Fruit fly (Drosophila melanogaster): Measurements from ENCODE around the gene sbm.
A peak's percentile ranks its signal among the peaks of the same experiment; 100 is the strongest.

The sbm gene

dm6 chrX:14593091-14593490 lies 9.3 kb downstream of the sbm start (continued):
- TF ChIP-seq CG13296 (GFP tag; optimal IDR thresholded peaks at IDR 0.05) (peak; percentile 2), sug (tag; optimal IDR thresholded peaks at IDR 0.05) (peak; percentile 0), Hr51 (GFP tag; optimal IDR thresholded peaks at IDR 0.05) (peak in 1 of 2 experiments; percentile 69), peb (GFP tag; IDR thresholded peaks at IDR 0.05) (no peak), cwo (GFP tag; optimal IDR thresholded peaks at IDR 0.05) (peak; percentile 10), CG7928 (GFP tag; optimal IDR thresholded peaks at IDR 0.05) (no peak), CG17361 (GFP tag; IDR thresholded peaks at IDR 0.05) (peak; percentile 48; the same call in 1 of the 3 replicates), phol (tag; optimal IDR thresholded peaks at IDR 0.05) (peak; percentile 14), gem (tag; optimal IDR thresholded peaks at IDR 0.05) (peak; percentile 63), CG17385 (GFP tag; optimal IDR thresholded peaks at IDR 0.05) (peak; percentile 22), nmo (GFP tag; optimal IDR thresholded peaks at IDR 0.05) (peak; percentile 1), CG10267 (tag; optimal IDR thresholded peaks at IDR 0.05) (no peak), Hr78 (GFP tag; optimal IDR thresholded peaks at IDR 0.05) (no peak), CG6683 (GFP tag; optimal IDR thresholded peaks at IDR 0.05) (no peak), CG12659 (GFP tag; optimal IDR thresholded peaks at IDR 0.05) (peak; percentile 34), grau (tag; optimal IDR thresholded peaks at IDR 0.05) (peak; percentile 57), slbo (GFP tag; IDR thresholded peaks at IDR 0.05) (peak; percentile 17; the same call in 1 of the 2 replicates), CG2889 (GFP tag; IDR thresholded peaks at IDR 0.05) (no peak), chinmo (GFP tag; IDR thresholded peaks at IDR 0.05; ENCODE audit: partially characterized antibody) (no peak), CG11504 (tag; optimal IDR thresholded peaks at IDR 0.05) (peak; percentile 53)

dm6 chrX:14591491-14591890 lies 10.9 kb downstream of the sbm start:
- TF ChIP-seq abd-A (tag; optimal IDR thresholded peaks at IDR 0.05) (peak; percentile 14), HLH54F (GFP tag; optimal IDR thresholded peaks at IDR 0.05) (no peak), CG3065 (GFP tag; optimal IDR thresholded peaks at IDR 0.05) (no peak), CG15514 (GFP tag; optimal IDR thresholded peaks at IDR 0.05) (peak; percentile 5), amos (GFP tag; IDR thresholded peaks at IDR 0.05; ENCODE audit: partially characterized antibody) (no peak; the same call in 1 of the 2 replicates), Blimp-1 (GFP tag; optimal IDR thresholded peaks at IDR 0.05) (peak; percentile 14), gt (GFP tag; IDR thresholded peaks at IDR 0.05) (no peak), gcm2 (GFP tag; optimal IDR thresholded peaks at IDR 0.05) (no peak), zfh2 (GFP tag; optimal IDR thresholded peaks at IDR 0.05) (no peak), Dip2 (GFP tag; IDR thresholded peaks at IDR 0.05) (no peak), Hsf (GFP tag; optimal IDR thresholded peaks at IDR 0.05) (no peak), Med (GFP tag) (peak; percentile 69), CG13894 (tag; optimal IDR thresholded peaks at IDR 0.05) (peak; percentile 89), ci (GFP tag; IDR thresholded peaks at IDR 0.05) (0 out of 3 replicates have a peak, but pooled peaks have one; percentile 36), chinmo (GFP tag; IDR thresholded peaks at IDR 0.05; ENCODE audit: partially characterized antibody) (no peak), Deaf1 (tag; optimal IDR thresholded peaks at IDR 0.05) (peak; percentile 99), sens (GFP tag) (peak; percentile 29), Pdp1 (GFP tag; optimal IDR thresholded peaks at IDR 0.05) (peak in 1 of 2 experiments; percentile 7), CTCF (GFP tag; optimal IDR thresholded peaks at IDR 0.05) (no peak), CG2678 (tag; optimal IDR thresholded peaks at IDR 0.05) (no peak), CG4404 (GFP tag; IDR thresholded peaks at IDR 0.05) (no peak), sna (GFP tag; IDR thresholded peaks at IDR 0.05; ENCODE audit: partially characterized antibody) (no peak), CG10543 (GFP tag; optimal IDR thresholded peaks at IDR 0.05) (peak; percentile 41), Nf-YC (tag; optimal IDR thresholded peaks at IDR 0.05) (peak; percentile 13), sisA (GFP tag; IDR thresholded peaks at IDR 0.05) (no peak), Hr78 (GFP tag; optimal IDR thresholded peaks at IDR 0.05) (no peak), CG17361 (GFP tag; IDR thresholded peaks at IDR 0.05) (no peak), Jarid2 (GFP tag; optimal IDR thresholded peaks at IDR 0.05) (peak; percentile 23), Aef1 (GFP tag; IDR thresholded peaks at IDR 0.05) (no peak), da (GFP tag; optimal IDR thresholded peaks at IDR 0.05) (no peak), bigmax (GFP tag; optimal IDR thresholded peaks at IDR 0.05) (no peak), CG3847 (GFP tag; IDR thresholded peaks at IDR 0.05) (no peak), CG7372 (GFP tag; IDR thresholded peaks at IDR 0.05) (no peak)
